Worm (Caenorhabditis elegans) whole organism, L3 larva: Measurements from ENCODE around the gene C15H11.11.

Experiments
- R02D3.7 ChIP-seq: fragments of 150-350 bp; optimal IDR thresholded peaks from 2 replicates; lab custom pipeline; 2014; ENCODE audit warnings: missing biosample characterization, missing genetic modification characterization
- ZK546.5 ChIP-seq: sonication (generic microtip); optimal IDR thresholded peaks from 2 replicates; lab custom pipeline; 2017; ENCODE audit warnings: missing biosample characterization, missing genetic modification characterization
- aly-2 ChIP-seq: fragments of 150-350 bp; optimal IDR thresholded peaks from 2 replicates; lab custom pipeline; 2014; ENCODE audit warnings: missing biosample characterization, missing genetic modification characterization
- ama-1 ChIP-seq: fragments of 150-350 bp; optimal IDR thresholded peaks from 2 replicates; lab custom pipeline; 2018
- daf-12 ChIP-seq: fragments of 150-350 bp; optimal IDR thresholded peaks from 2 replicates; lab custom pipeline; 2014; ENCODE audit warnings: missing biosample characterization, missing genetic modification reagents, missing genetic modification characterization
- egl-27 ChIP-seq: sonication (generic microtip); optimal IDR thresholded peaks from 4 replicates; lab custom pipeline; 2017; ENCODE audit warnings: missing biosample characterization, missing genetic modification reagents, missing genetic modification characterization
- egl-5 ChIP-seq: fragments of 150-350 bp; optimal IDR thresholded peaks from 2 replicates; lab custom pipeline; 2017; ENCODE audit warnings: missing biosample characterization, missing genetic modification reagents, missing genetic modification characterization, inconsistent platforms
- elt-1 ChIP-seq: fragments of 150-350 bp; optimal IDR thresholded peaks from 2 replicates; lab custom pipeline; 2014; ENCODE audit warnings: missing biosample characterization, missing genetic modification characterization
- elt-2 ChIP-seq: sonication (generic microtip); optimal IDR thresholded peaks from 2 replicates; lab custom pipeline; 2016; ENCODE audit warnings: missing genetic modification reagents, mild to moderate bottlenecking, missing genetic modification characterization, missing compliant biosample characterization
- eor-1 ChIP-seq, 2 experiments: fragments of 150-350 bp; optimal IDR thresholded peaks; 2 replicates each; lab custom pipeline; 2014 to 2018; ENCODE audit warnings: missing biosample characterization in 2 of 2, missing genetic modification characterization in 2 of 2
- fkh-2 ChIP-seq: fragments of 150-350 bp; optimal IDR thresholded peaks from 2 replicates; lab custom pipeline; 2014; ENCODE audit warnings: missing biosample characterization, missing genetic modification reagents, missing genetic modification characterization
- hmg-11 ChIP-seq: sonication (generic microtip); optimal IDR thresholded peaks from 2 replicates; lab custom pipeline; 2016; ENCODE audit warnings: missing genetic modification characterization, missing compliant biosample characterization
- jun-1 ChIP-seq: fragments of 150-350 bp; optimal IDR thresholded peaks from 2 replicates; lab custom pipeline; 2014; ENCODE audit warnings: missing biosample characterization, missing genetic modification reagents, missing genetic modification characterization
- lin-15B ChIP-seq: fragments of 150-350 bp; optimal IDR thresholded peaks from 2 replicates; lab custom pipeline; 2014; ENCODE audit warnings: missing biosample characterization, missing genetic modification characterization
- lin-39 ChIP-seq: fragments of 150-350 bp; optimal IDR thresholded peaks from 2 replicates; lab custom pipeline; 2018; ENCODE audit warnings: missing biosample characterization, missing genetic modification reagents, missing genetic modification characterization
- lsy-12 ChIP-seq: sonication (generic microtip); optimal IDR thresholded peaks from 2 replicates; lab custom pipeline; 2016; ENCODE audit warnings: mild to moderate bottlenecking, missing genetic modification characterization, missing compliant biosample characterization
- mdl-1 ChIP-seq: fragments of 150-350 bp; optimal IDR thresholded peaks from 2 replicates; lab custom pipeline; 2014; ENCODE audit warnings: missing biosample characterization, missing genetic modification characterization
- mml-1 ChIP-seq: fragments of 150-350 bp; sonication (generic microtip); optimal IDR thresholded peaks from 3 replicates; lab custom pipeline; 2014; ENCODE audit warnings: missing biosample characterization, missing genetic modification characterization
- nfya-1 ChIP-seq: sonication (generic microtip); optimal IDR thresholded peaks from 2 replicates; lab custom pipeline; 2017; ENCODE audit warnings: missing genetic modification characterization, mild to moderate bottlenecking, missing compliant biosample characterization, antibody characterized with exemption, moderate library complexity; ENCODE audit not compliant: insufficient read depth
- nhr-11 ChIP-seq: fragments of 150-350 bp; optimal IDR thresholded peaks from 2 replicates; lab custom pipeline; 2014; ENCODE audit warnings: missing biosample characterization, missing genetic modification characterization
- nhr-12 ChIP-seq: fragments of 150-350 bp; optimal IDR thresholded peaks from 2 replicates; lab custom pipeline; 2014; ENCODE audit warnings: missing biosample characterization, missing genetic modification characterization
- nhr-23 ChIP-seq: fragments of 150-350 bp; optimal IDR thresholded peaks from 2 replicates; lab custom pipeline; 2014; ENCODE audit warnings: missing biosample characterization, missing genetic modification reagents, missing genetic modification characterization
- nhr-237 ChIP-seq: fragments of 150-350 bp; optimal IDR thresholded peaks from 2 replicates; lab custom pipeline; 2014; ENCODE audit warnings: missing biosample characterization, missing genetic modification characterization
- nhr-25 ChIP-seq: sonication (generic microtip); optimal IDR thresholded peaks from 2 replicates; lab custom pipeline; 2017; ENCODE audit warnings: missing biosample characterization, missing genetic modification characterization
- nhr-28 ChIP-seq: fragments of 150-350 bp; optimal IDR thresholded peaks from 2 replicates; lab custom pipeline; 2014; ENCODE audit warnings: missing biosample characterization, missing genetic modification characterization
- nhr-43 ChIP-seq: sonication (generic microtip); optimal IDR thresholded peaks from 2 replicates; lab custom pipeline; 2016; ENCODE audit warnings: mild to moderate bottlenecking, missing genetic modification characterization, missing compliant biosample characterization; ENCODE audit not compliant: poor library complexity, severe bottlenecking
- nhr-67 ChIP-seq: fragments of 150-350 bp; optimal IDR thresholded peaks from 2 replicates; lab custom pipeline; 2014; ENCODE audit warnings: missing biosample characterization, missing genetic modification characterization
- nhr-76 ChIP-seq: fragments of 150-350 bp; sonication (generic microtip); optimal IDR thresholded peaks from 5 replicates; lab custom pipeline; 2014; ENCODE audit warnings: missing biosample characterization, missing genetic modification characterization
- pha-4 ChIP-seq: fragments of 150-350 bp; optimal IDR thresholded peaks from 2 replicates; lab custom pipeline; 2014; ENCODE audit warnings: missing biosample characterization, missing genetic modification reagents, missing genetic modification characterization
- pqm-1 ChIP-seq: fragments of 150-350 bp; optimal IDR thresholded peaks from 2 replicates; lab custom pipeline; 2017; ENCODE audit warnings: missing biosample characterization, missing genetic modification characterization, inconsistent platforms
- skn-1 ChIP-seq: fragments of 150-350 bp; optimal IDR thresholded peaks from 2 replicates; lab custom pipeline; 2014; ENCODE audit warnings: missing biosample characterization, missing genetic modification characterization
- snpc-4 ChIP-seq: fragments of 150-350 bp; optimal IDR thresholded peaks from 2 replicates; lab custom pipeline; 2014; ENCODE audit warnings: missing biosample characterization, missing genetic modification characterization
- tbx-2 ChIP-seq: sonication (generic microtip); optimal IDR thresholded peaks from 2 replicates; lab custom pipeline; 2016; ENCODE audit warnings: mild to moderate bottlenecking, missing genetic modification characterization, missing compliant biosample characterization
- unc-39 ChIP-seq: sonication (generic microtip); optimal IDR thresholded peaks from 4 replicates; lab custom pipeline; 2017; ENCODE audit warnings: missing biosample characterization, missing genetic modification characterization
- unc-62 ChIP-seq: fragments of 150-350 bp; sonication (generic microtip); optimal IDR thresholded peaks from 4 replicates; lab custom pipeline; 2014; ENCODE audit warnings: missing biosample characterization, missing genetic modification reagents, missing genetic modification characterization
- zag-1 ChIP-seq: fragments of 150-350 bp; optimal IDR thresholded peaks from 2 replicates; lab custom pipeline; 2014; ENCODE audit warnings: missing biosample characterization, missing genetic modification characterization
- ztf-11 ChIP-seq: fragments of 150-350 bp; optimal IDR thresholded peaks from 2 replicates; lab custom pipeline; 2014; ENCODE audit warnings: missing biosample characterization, missing genetic modification characterization
- ztf-4 ChIP-seq: fragments of 150-350 bp; optimal IDR thresholded peaks from 2 replicates; lab custom pipeline; 2014; ENCODE audit warnings: missing biosample characterization, missing genetic modification characterization

Gene C15H11.11

ce11 chrV:14368272-14369052, 46.8 kb upstream of the C15H11.11 start:
- TF ChIP-seq pha-4 (tag; lab: Kevin White, UChicago) (peak; percentile 53), nhr-67 (no peak), elt-1 (tag; lab: Kevin White, UChicago) (no peak), egl-27 (tag; lab: Kevin White, UChicago) (no peak), nhr-25 (tag; lab: Kevin White, UChicago) (peak; percentile 77), nhr-12 (tag; lab: Kevin White, UChicago) (no peak), zag-1 (tag; lab: Kevin White, UChicago) (no peak), nhr-43 (tag; lab: Kevin White, UChicago) (peak; percentile 52), ztf-11 (peak; percentile 1), ZK546.5 (tag; lab: Kevin White, UChicago) (no peak), elt-2 (tag; lab: Kevin White, UChicago) (peak; percentile 73), egl-5 (peak; percentile 56), daf-12 (peak; percentile 81), nfya-1 (peak; percentile 81), skn-1 (tag; lab: Kevin White, UChicago) (no peak), tbx-2 (tag; lab: Kevin White, UChicago) (peak; percentile 6), unc-62 (peak; percentile 57), lsy-12 (tag; lab: Kevin White, UChicago) (peak; percentile 24), jun-1 (tag; lab: Kevin White, UChicago) (peak; percentile 11), R02D3.7 (tag; lab: Kevin White, UChicago) (no peak), nhr-28 (tag; lab: Kevin White, UChicago) (no peak), ama-1 (lab: Kevin White, UChicago) (no peak), nhr-237 (tag; lab: Kevin White, UChicago) (no peak), lin-39 (tag; lab: Kevin White, UChicago) (no peak), nhr-23 (peak; percentile 89), pqm-1 (tag; lab: Kevin White, UChicago) (peak; percentile 96), ztf-4 (tag; lab: Kevin White, UChicago) (peak; percentile 29), nhr-11 (no peak), nhr-76 (tag; lab: Kevin White, UChicago) (no peak), snpc-4 (tag; lab: Kevin White, UChicago) (peak; percentile 49), hmg-11 (peak; percentile 95)

DNA sequence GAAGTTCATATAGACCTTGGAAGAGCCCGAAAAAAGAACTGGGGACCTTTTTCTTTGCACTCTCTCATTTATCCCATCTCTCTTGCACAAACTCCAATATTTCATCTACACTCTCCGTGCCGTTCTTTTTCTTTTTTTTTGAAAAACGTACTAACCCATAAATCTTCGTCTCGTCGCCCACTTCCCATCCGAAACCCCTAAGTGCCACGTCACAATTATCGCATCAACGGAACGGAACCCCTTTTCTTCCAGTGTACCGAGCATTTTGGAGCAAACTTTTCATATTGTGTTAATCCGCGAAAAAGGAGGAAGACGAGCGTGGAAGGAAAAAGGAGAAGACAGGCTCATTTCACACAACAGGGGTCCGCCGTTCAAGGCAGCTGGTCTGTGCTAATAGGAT, 45.9 kb upstream of the C15H11.11 start:
- TF ChIP-seq nfya-1 (peak; percentile 43), ama-1 (lab: Kevin White, UChicago) (peak; percentile 53), pha-4 (tag; lab: Kevin White, UChicago) (no peak), unc-62 (peak; percentile 51), lin-39 (tag; lab: Kevin White, UChicago) (peak; percentile 47)
- TF ChIP-seq, all 47 proteins: peak for 4

- TF ChIP-seq ZK546.5 (tag; lab: Kevin White, UChicago), result no peak
Measured at ce11 chrV:14372774-14373173, 42.5 kb upstream of the C15H11.11 start, which contains the start of gene unc-39. unc-39 (plus strand) TSS chrV:14373074.

ce11 chrV:14378052-14378451, 37.2 kb upstream of the C15H11.11 start:
- TF ChIP-seq nhr-11, result no peak
- no peak for TF ChIP-seq tbx-2 (tag; lab: Kevin White, UChicago)
- TF ChIP-seq lin-15B, result no peak
- no peak for TF ChIP-seq jun-1 (tag; lab: Kevin White, UChicago)
- TF ChIP-seq lin-39 (tag; lab: Kevin White, UChicago), result no peak
- no peak for TF ChIP-seq mdl-1 (tag; lab: Kevin White, UChicago)
- no peak for TF ChIP-seq unc-62
- no peak for TF ChIP-seq aly-2 (tag; lab: Kevin White, UChicago)
- TF ChIP-seq ztf-11, result no peak
- TF ChIP-seq unc-39 (tag; lab: Kevin White, UChicago), result no peak
- no peak for TF ChIP-seq eor-1 (tag; optimal IDR thresholded peaks at IDR 0.05; lab: Kevin White, UChicago)
- TF ChIP-seq elt-2 (tag; lab: Kevin White, UChicago), result no peak
- no peak for TF ChIP-seq ZK546.5 (tag; lab: Kevin White, UChicago)
- TF ChIP-seq mml-1 (tag; lab: Kevin White, UChicago), result no peak
- TF ChIP-seq nhr-237 (tag; lab: Kevin White, UChicago), result no peak
- TF ChIP-seq fkh-2, result no peak
